Worm (Caenorhabditis elegans): ENCODE data around the gene vps-24.

vps-24 gene

DNA sequence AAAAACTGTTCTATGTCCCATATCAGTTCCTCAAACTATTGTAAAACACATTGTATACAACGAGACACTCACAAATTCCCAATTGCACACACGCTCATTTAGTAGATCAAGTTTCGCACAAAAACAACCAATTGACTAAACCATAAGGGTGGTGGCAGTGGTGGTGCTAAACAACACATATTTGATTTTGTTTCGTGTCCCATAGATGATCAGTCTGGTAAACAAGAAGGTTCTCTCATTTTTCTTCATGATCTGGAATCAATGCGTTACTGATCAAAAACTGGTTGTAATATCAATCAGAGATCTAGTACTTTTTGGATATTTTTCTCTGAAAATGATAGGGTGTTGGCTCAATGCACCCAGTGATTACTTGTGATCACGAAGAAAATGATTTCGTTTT is 24.8 kb downstream of the vps-24 start:
- no peak for TF ChIP-seq skn-1 (tag; optimal IDR thresholded peaks at IDR 0.05)
- TF ChIP-seq pqm-1 (tag; optimal IDR thresholded peaks at IDR 0.05) = no peak
- no peak for TF ChIP-seq ceh-82 (tag; optimal IDR thresholded peaks at IDR 0.05)
- no peak for TF ChIP-seq unc-39 (tag; optimal IDR thresholded peaks at IDR 0.05)
- no peak for TF ChIP-seq zag-1 (tag; optimal IDR thresholded peaks at IDR 0.05)
- TF ChIP-seq ceh-28 (tag; optimal IDR thresholded peaks at IDR 0.05) = no peak
- TF ChIP-seq nfya-1 (tag; optimal IDR thresholded peaks at IDR 0.05; ENCODE audit: insufficient read depth) = no peak
- TF ChIP-seq nhr-77 (tag; optimal IDR thresholded peaks at IDR 0.05) = no peak
- TF ChIP-seq aly-2 (tag; optimal IDR thresholded peaks at IDR 0.05) = no peak
- no peak for TF ChIP-seq nhr-237 (tag; optimal IDR thresholded peaks at IDR 0.05)
- TF ChIP-seq nhr-67 (tag; optimal IDR thresholded peaks at IDR 0.05) = no peak
- TF ChIP-seq lin-39 (tag; optimal IDR thresholded peaks at IDR 0.05) = no peak

DNA sequence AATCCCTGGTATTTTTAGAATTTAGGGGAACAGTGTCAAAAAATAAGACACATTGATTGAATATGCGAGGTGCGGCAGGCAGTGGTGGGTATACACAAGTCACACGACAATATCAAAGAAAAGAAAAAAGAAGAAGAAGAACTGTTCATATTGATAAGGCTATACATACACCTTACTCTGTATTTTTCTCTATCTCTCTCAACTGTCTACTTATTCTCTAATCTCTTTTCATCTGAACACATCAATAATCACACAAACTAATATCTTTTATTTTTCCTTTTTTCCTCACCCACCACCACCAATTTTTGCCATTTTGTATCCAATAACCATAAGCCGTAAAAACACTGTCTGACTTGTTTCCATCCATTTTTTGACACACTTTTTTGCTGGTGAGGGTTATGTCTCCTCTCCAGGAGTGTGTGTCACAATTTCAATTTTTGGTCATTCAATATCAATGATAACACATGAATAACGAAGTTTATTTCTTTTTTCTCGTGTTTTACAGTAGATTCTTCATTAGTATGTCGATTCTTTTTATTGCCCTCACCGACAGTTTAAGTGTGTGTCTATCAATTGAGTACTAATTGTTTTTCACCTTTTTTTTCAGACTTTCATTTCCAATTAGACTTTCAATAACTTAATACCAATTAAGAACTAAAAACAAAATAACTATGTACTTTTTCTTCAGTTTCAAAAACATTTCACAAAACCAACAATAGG is 25.8 kb downstream of the vps-24 start:
- TF ChIP-seq nhr-43 (tag; optimal IDR thresholded peaks at IDR 0.05; ENCODE audit: poor library complexity, severe bottlenecking) (peak; percentile 59), pqm-1 (tag; optimal IDR thresholded peaks at IDR 0.05) (peak; percentile 45), elt-2 (tag; optimal IDR thresholded peaks at IDR 0.05) (peak; percentile 100), nfya-1 (tag; optimal IDR thresholded peaks at IDR 0.05; ENCODE audit: insufficient read depth) (peak; percentile 7), ztf-4 (tag; optimal IDR thresholded peaks at IDR 0.05) (no peak), ceh-28 (tag; optimal IDR thresholded peaks at IDR 0.05) (peak; percentile 32), sea-2 (GFP tag; optimal IDR thresholded peaks at IDR 0.05) (no peak), jun-1 (tag; optimal IDR thresholded peaks at IDR 0.05) (peak; percentile 54), lin-39 (tag; optimal IDR thresholded peaks at IDR 0.05) (no peak), pha-4 (tag; optimal IDR thresholded peaks at IDR 0.05) (peak; percentile 28), nhr-23 (tag; optimal IDR thresholded peaks at IDR 0.05) (peak; percentile 15), nhr-25 (tag; optimal IDR thresholded peaks at IDR 0.05) (peak; percentile 67)

DNA sequence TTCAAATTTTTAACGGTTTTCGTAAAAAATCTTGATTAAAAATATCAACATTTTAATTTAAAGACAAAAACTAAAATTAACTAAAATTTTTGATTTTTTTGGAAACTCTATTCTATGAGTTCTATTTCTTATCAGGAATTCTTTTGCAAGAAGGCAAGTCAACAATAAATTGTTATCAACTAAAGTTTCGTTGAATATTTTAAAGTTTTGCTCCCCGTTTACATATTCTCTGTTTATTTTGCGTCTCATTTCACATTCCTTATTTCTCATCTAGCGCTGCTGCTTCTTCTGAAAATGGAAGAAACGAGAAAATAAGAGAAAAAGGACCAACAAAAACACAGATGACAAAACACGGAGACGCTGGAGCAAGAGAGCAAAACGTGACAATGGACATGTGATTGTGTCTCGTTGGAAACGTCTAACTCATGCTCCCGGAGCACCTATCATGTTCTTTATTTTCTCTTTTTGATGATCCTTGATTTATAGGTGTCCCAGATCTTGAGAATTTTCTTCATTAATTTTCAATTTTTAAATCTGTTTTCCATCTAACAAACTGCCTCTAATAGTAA is 26.8 kb downstream of the vps-24 start:
- no peak for TF ChIP-seq elt-1 (tag; optimal IDR thresholded peaks at IDR 0.05)
- TF ChIP-seq elt-2 (tag; optimal IDR thresholded peaks at IDR 0.05) = peak; percentile 88
- peak; percentile 33 for TF ChIP-seq pha-4 (tag; optimal IDR thresholded peaks at IDR 0.05)

DNA sequence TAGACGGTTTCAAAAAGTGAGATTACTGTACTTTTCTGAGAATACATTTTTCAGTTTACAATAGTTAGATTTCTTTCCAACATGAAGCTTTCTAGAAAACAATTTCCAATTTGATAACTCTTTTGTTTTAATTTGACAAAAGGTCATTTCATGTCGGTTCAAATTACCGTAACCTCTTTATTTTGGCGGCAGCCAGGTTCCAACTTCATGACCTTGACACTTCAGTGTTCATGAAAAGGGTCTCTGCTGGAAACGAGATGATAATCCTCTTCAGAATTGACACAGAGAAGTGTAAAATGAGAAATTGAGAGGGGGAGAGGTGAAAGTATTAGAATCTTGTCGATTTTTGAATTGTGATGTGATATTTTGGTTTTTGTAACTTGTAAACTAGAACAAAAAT is 27.7 kb downstream of the vps-24 start:
- TF ChIP-seq nhr-25 (tag; optimal IDR thresholded peaks at IDR 0.05) = peak; percentile 75
- no peak for TF ChIP-seq ama-1 (optimal IDR thresholded peaks at IDR 0.05)
- peak in 1 of 3 experiments; percentile 3 for TF ChIP-seq elt-3 (tag; optimal IDR thresholded peaks at IDR 0.05)
- no peak for TF ChIP-seq ceh-16 (tag; optimal IDR thresholded peaks at IDR 0.05)

DNA sequence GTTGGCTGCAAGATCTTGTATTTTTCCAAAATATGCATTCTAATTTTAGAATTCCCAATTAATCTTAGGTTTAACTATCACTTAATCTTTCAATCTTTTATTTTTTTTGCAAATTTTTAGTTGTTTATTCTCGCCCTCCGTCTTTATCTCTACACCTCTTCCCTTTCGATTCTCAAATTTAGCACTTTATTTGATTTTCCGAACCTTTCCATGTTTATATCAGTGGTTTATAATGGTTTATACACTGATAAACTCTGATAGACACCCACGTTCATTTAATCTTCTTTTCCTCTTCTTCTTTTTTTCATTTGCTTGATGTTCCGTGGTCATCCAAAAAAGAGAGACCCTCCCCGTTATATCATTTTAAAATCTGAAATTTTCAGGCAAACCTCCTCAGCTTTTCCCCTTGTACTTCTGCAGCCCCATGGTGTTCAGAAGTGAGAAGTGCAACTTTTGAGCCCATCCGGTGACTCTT is 28.6 kb downstream of the vps-24 start, which contains the start of the genes nsy-1 and F59A6.13:
Gene nsy-1, plus strand, starts transcription at position 377 of the 475 bp plus-strand sequence.
Gene F59A6.13, plus strand, starts transcription at position 425 of the 475 bp plus-strand sequence.
- TF ChIP-seq fkh-2 (tag; optimal IDR thresholded peaks at IDR 0.05) = no peak
- TF ChIP-seq nfya-1 (tag; optimal IDR thresholded peaks at IDR 0.05; ENCODE audit: insufficient read depth) = no peak
- peak; percentile 60 for TF ChIP-seq pqm-1 (tag; optimal IDR thresholded peaks at IDR 0.05)
- TF ChIP-seq daf-12 (tag; optimal IDR thresholded peaks at IDR 0.05) = no peak
- peak; percentile 98 for TF ChIP-seq elt-2 (tag; optimal IDR thresholded peaks at IDR 0.05)
- no peak for TF ChIP-seq nhr-25 (tag; optimal IDR thresholded peaks at IDR 0.05)
- no peak for TF ChIP-seq elt-1 (tag; optimal IDR thresholded peaks at IDR 0.05)
- TF ChIP-seq ceh-9 (tag; optimal IDR thresholded peaks at IDR 0.05) = no peak
- peak; percentile 11 for TF ChIP-seq pha-4 (tag; optimal IDR thresholded peaks at IDR 0.05)

DNA sequence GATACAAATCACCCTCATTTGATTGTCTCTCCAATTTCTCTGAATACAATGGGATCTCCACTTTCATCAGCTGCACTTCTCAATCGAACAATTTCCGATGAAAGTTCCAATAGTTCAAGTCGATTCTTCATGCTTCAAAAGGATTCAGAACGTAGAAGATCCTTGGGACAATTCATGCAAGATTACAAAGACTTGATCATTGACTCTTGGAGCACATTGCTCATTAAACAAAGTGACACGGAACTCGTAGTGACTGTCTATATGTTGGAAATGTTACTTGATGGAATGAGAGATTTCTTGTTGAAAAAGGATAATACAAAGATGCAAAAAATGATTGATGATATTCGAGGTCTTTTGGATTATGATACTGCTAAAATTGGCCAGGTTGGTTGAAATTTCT is 34.2 kb downstream of the vps-24 start:
- TF ChIP-seq ceh-16 (tag; optimal IDR thresholded peaks at IDR 0.05) = no peak
- no peak for TF ChIP-seq lsy-12 (tag; optimal IDR thresholded peaks at IDR 0.05)
- no peak for TF ChIP-seq ztf-4 (tag; optimal IDR thresholded peaks at IDR 0.05)
- no peak for TF ChIP-seq snpc-4 (tag; optimal IDR thresholded peaks at IDR 0.05)
- no peak for TF ChIP-seq ceh-9 (tag; optimal IDR thresholded peaks at IDR 0.05)
- no peak for TF ChIP-seq elt-2 (tag; optimal IDR thresholded peaks at IDR 0.05)
- no peak for TF ChIP-seq nhr-67 (tag; optimal IDR thresholded peaks at IDR 0.05)
- no peak for TF ChIP-seq aly-2 (tag; optimal IDR thresholded peaks at IDR 0.05)
- no peak for TF ChIP-seq tbx-2 (tag; optimal IDR thresholded peaks at IDR 0.05)
- TF ChIP-seq ztf-11 (tag; optimal IDR thresholded peaks at IDR 0.05) = no peak
- TF ChIP-seq ceh-82 (tag; optimal IDR thresholded peaks at IDR 0.05) = no peak
- TF ChIP-seq fkh-2 (tag; optimal IDR thresholded peaks at IDR 0.05) = no peak
- TF ChIP-seq nhr-77 (tag; optimal IDR thresholded peaks at IDR 0.05) = no peak
